Worm (Caenorhabditis elegans) whole organism, mixed stage, embryonic: Measurements from ENCODE around the gene grd-2.
A peak's percentile ranks its signal among the peaks of the same experiment; 100 is the strongest.

ENCODE experiments used
- M03D4.4 ChIP-seq: sonication (generic microtip); optimal IDR thresholded peaks from 2 replicates; lab custom pipeline; 2017; ENCODE audit warnings: mild to moderate bottlenecking, missing genetic modification characterization, missing compliant biosample characterization
- blmp-1 ChIP-seq: fragments of 150-350 bp; optimal IDR thresholded peaks from 2 replicates; lab custom pipeline; 2014; ENCODE audit warnings: missing biosample characterization, missing genetic modification characterization
- ceh-39 ChIP-seq: fragments of 150-350 bp; optimal IDR thresholded peaks from 2 replicates; lab custom pipeline; 2014; ENCODE audit warnings: missing biosample characterization, missing genetic modification characterization
- ceh-43 ChIP-seq: fragments of 200-800 bp; sonication (Bioruptor generic); optimal IDR thresholded peaks from 2 replicates; lab custom pipeline; 2018; ENCODE audit warnings: mild to moderate bottlenecking, missing genetic modification characterization, moderate library complexity, missing compliant biosample characterization
- ces-1 ChIP-seq: fragments of 150-350 bp; optimal IDR thresholded peaks from 2 replicates; lab custom pipeline; 2014; ENCODE audit warnings: missing biosample characterization, missing genetic modification reagents, missing genetic modification characterization
- cnd-1 ChIP-seq: fragments of 200-800 bp; sonication (Bioruptor generic); optimal IDR thresholded peaks from 2 replicates; lab custom pipeline; 2018; ENCODE audit warnings: mild to moderate bottlenecking, missing genetic modification characterization, missing compliant biosample characterization
- drap-1 ChIP-seq: fragments of 200-800 bp; sonication (Bioruptor generic); optimal IDR thresholded peaks from 3 replicates; lab custom pipeline; 2018; ENCODE audit warnings: mild to moderate bottlenecking, missing genetic modification characterization, missing compliant biosample characterization
- elt-1 ChIP-seq: sonication (generic microtip); optimal IDR thresholded peaks from 2 replicates; lab custom pipeline; 2017; ENCODE audit warnings: missing genetic modification characterization, mild to moderate bottlenecking, missing compliant biosample characterization, antibody characterized with exemption, moderate library complexity, borderline replicate concordance; ENCODE audit not compliant: insufficient read depth
- flh-1 ChIP-seq: fragments of 200-800 bp; sonication (Bioruptor generic); optimal IDR thresholded peaks from 2 replicates; lab custom pipeline; 2018; ENCODE audit warnings: mild to moderate bottlenecking, missing genetic modification characterization, moderate library complexity, missing compliant biosample characterization
- ham-2 ChIP-seq: fragments of 200-800 bp; sonication (Bioruptor generic); optimal IDR thresholded peaks from 2 replicates; lab custom pipeline; 2018; ENCODE audit warnings: mild to moderate bottlenecking, missing genetic modification characterization, missing compliant biosample characterization
- hlh-1 ChIP-seq: fragments of 150-350 bp; optimal IDR thresholded peaks from 2 replicates; lab custom pipeline; 2014; ENCODE audit warnings: missing biosample characterization, missing genetic modification reagents, missing genetic modification characterization
- lin-13 ChIP-seq: fragments of 150-350 bp; optimal IDR thresholded peaks from 2 replicates; lab custom pipeline; 2014; ENCODE audit warnings: missing biosample characterization, missing genetic modification characterization
- lin-32 ChIP-seq: fragments of 200-800 bp; sonication (Bioruptor generic); optimal IDR thresholded peaks from 2 replicates; lab custom pipeline; 2018; ENCODE audit warnings: mild to moderate bottlenecking, missing genetic modification characterization, missing compliant biosample characterization
- lsy-2 ChIP-seq: fragments of 150-350 bp; optimal IDR thresholded peaks from 2 replicates; lab custom pipeline; 2014; ENCODE audit warnings: missing biosample characterization, missing genetic modification characterization
- mab-5 ChIP-seq: fragments of 150-350 bp; optimal IDR thresholded peaks from 2 replicates; lab custom pipeline; 2014; ENCODE audit warnings: missing biosample characterization, missing genetic modification characterization
- mep-1 ChIP-seq: fragments of 150-350 bp; optimal IDR thresholded peaks from 2 replicates; lab custom pipeline; 2017; ENCODE audit warnings: missing biosample characterization, missing genetic modification reagents, missing genetic modification characterization, inconsistent platforms
- mls-2 ChIP-seq: sonication (generic microtip); optimal IDR thresholded peaks from 2 replicates; lab custom pipeline; 2016; ENCODE audit warnings: mild to moderate bottlenecking, missing genetic modification characterization, moderate library complexity, missing compliant biosample characterization
- nhr-12 ChIP-seq: fragments of 150-350 bp; optimal IDR thresholded peaks from 2 replicates; lab custom pipeline; 2014; ENCODE audit warnings: missing biosample characterization, missing genetic modification characterization
- nhr-2 ChIP-seq: fragments of 150-350 bp; optimal IDR thresholded peaks from 2 replicates; lab custom pipeline; 2014; ENCODE audit warnings: missing biosample characterization, missing genetic modification characterization
- nhr-28 ChIP-seq: fragments of 150-350 bp; optimal IDR thresholded peaks from 2 replicates; lab custom pipeline; 2014; ENCODE audit warnings: missing biosample characterization, missing genetic modification characterization
- nhr-76 ChIP-seq: sonication (generic microtip); optimal IDR thresholded peaks from 2 replicates; lab custom pipeline; 2017; ENCODE audit warnings: missing biosample characterization, missing genetic modification characterization
- pha-4 ChIP-seq: fragments of 150-350 bp; optimal IDR thresholded peaks from 2 replicates; lab custom pipeline; 2018; ENCODE audit warnings: missing biosample characterization, missing genetic modification reagents, missing genetic modification characterization
- sem-2 ChIP-seq: fragments of 200-800 bp; sonication (Bioruptor generic); optimal IDR thresholded peaks from 2 replicates; lab custom pipeline; 2018; ENCODE audit warnings: mild to moderate bottlenecking, missing genetic modification characterization, missing compliant biosample characterization
- snpc-4 ChIP-seq: fragments of 150-350 bp; optimal IDR thresholded peaks from 2 replicates; lab custom pipeline; 2014; ENCODE audit warnings: missing biosample characterization, missing genetic modification characterization
- sptf-1 ChIP-seq: sonication (generic microtip); optimal IDR thresholded peaks from 2 replicates; lab custom pipeline; 2017; ENCODE audit warnings: mild to moderate bottlenecking, missing genetic modification characterization, moderate library complexity, missing compliant biosample characterization
- tbx-8 ChIP-seq: fragments of 200-800 bp; sonication (Bioruptor generic); optimal IDR thresholded peaks from 2 replicates; lab custom pipeline; 2018; ENCODE audit warnings: mild to moderate bottlenecking, missing genetic modification characterization, moderate library complexity, missing compliant biosample characterization
- unc-120 ChIP-seq: sonication (generic microtip); optimal IDR thresholded peaks from 2 replicates; lab custom pipeline; 2017; ENCODE audit warnings: missing genetic modification characterization, missing compliant biosample characterization; ENCODE audit not compliant: poor library complexity, severe bottlenecking
- unc-39 ChIP-seq: fragments of 150-350 bp; optimal IDR thresholded peaks from 2 replicates; lab custom pipeline; 2014; ENCODE audit warnings: missing biosample characterization, missing genetic modification characterization
- unc-62 ChIP-seq: fragments of 150-350 bp; optimal IDR thresholded peaks from 2 replicates; lab custom pipeline; 2014; ENCODE audit warnings: missing biosample characterization, missing genetic modification reagents, missing genetic modification characterization
- zip-8 ChIP-seq: fragments of 150-350 bp; optimal IDR thresholded peaks from 2 replicates; lab custom pipeline; 2014; ENCODE audit warnings: missing biosample characterization, missing genetic modification characterization
- ztf-11 ChIP-seq: fragments of 150-350 bp; optimal IDR thresholded peaks from 2 replicates; lab custom pipeline; 2014; ENCODE audit warnings: missing biosample characterization, missing genetic modification characterization

grd-2 gene

ce11 chrV:20645479-20645878 lies 35.9 kb downstream of the grd-2 start:
- TF ChIP-seq ces-1 (GFP tag; lab: Kevin White, UChicago) (peak; percentile 90), ham-2 (no peak)

- TF ChIP-seq snpc-4 (tag; lab: Kevin White, UChicago): no peak
- no peak for TF ChIP-seq nhr-12
- no peak for TF ChIP-seq tbx-8 (GFP tag; lab: Kevin White, UChicago)
- TF ChIP-seq ces-1 (GFP tag; lab: Kevin White, UChicago): no peak
- TF ChIP-seq sptf-1 (tag; lab: Kevin White, UChicago): no peak
- TF ChIP-seq lsy-2 (tag; lab: Kevin White, UChicago): no peak
- no peak for TF ChIP-seq drap-1 (GFP tag; lab: Kevin White, UChicago)
- no peak for TF ChIP-seq pha-4 (tag; lab: Kevin White, UChicago)
- no peak for TF ChIP-seq nhr-28 (tag; lab: Kevin White, UChicago)
- no peak for TF ChIP-seq lin-32 (GFP tag; lab: Kevin White, UChicago)
These were observed 39.3 kb downstream of the grd-2 start for ce11 chrV:20648868-20649267.

ce11 chrV:20651923-20652322 lies 42.3 kb downstream of the grd-2 start:
- TF ChIP-seq mls-2 (tag; lab: Kevin White, UChicago) (no peak), ces-1 (GFP tag; lab: Kevin White, UChicago) (peak; percentile 54), mep-1 (no peak), nhr-12 (no peak), unc-39 (tag; lab: Kevin White, UChicago) (no peak)

ce11 chrV:20654350-20654749 lies 44.8 kb downstream of the grd-2 start, which contains the start of gene mnr-1:
mnr-1 (plus strand) TSS chrV:20654650.
- TF ChIP-seq unc-120 (tag; lab: Kevin White, UChicago) (no peak), snpc-4 (tag; lab: Kevin White, UChicago) (no peak), nhr-2 (no peak), M03D4.4 (no peak), elt-1 (tag; lab: Kevin White, UChicago) (no peak), nhr-76 (tag; lab: Kevin White, UChicago) (no peak), ceh-39 (no peak), pha-4 (tag; lab: Kevin White, UChicago) (no peak), flh-1 (GFP tag; lab: Kevin White, UChicago) (no peak), hlh-1 (tag; lab: Kevin White, UChicago) (no peak), ham-2 (no peak), lin-13 (tag; lab: Kevin White, UChicago) (no peak), zip-8 (tag; lab: Kevin White, UChicago) (no peak), ztf-11 (tag; lab: Kevin White, UChicago) (no peak), ceh-43 (GFP tag; lab: Kevin White, UChicago) (no peak), mls-2 (tag; lab: Kevin White, UChicago) (no peak), drap-1 (GFP tag; lab: Kevin White, UChicago) (no peak), blmp-1 (tag; lab: Kevin White, UChicago) (no peak), sem-2 (GFP tag; lab: Kevin White, UChicago) (no peak)
- TF ChIP-seq, all 35 proteins: peak for 0

DNA sequence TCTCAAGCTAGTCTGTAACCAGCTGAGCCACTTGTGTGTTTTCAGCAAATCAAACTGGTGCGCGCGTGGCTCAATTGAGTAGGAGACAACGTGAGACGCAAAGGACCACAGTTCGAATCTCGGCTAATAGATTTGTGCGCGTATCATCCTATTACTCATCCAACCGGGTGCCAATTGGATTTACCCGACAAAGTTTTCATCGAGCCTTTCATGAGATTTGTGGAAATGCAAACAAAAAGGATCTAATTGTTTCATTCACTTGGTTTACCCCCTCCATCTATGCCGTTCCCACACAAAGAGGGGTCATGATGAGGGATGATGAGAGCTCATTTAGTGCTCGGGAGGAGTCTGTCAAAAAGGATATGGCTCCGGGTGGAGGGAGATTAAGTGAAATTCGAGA lies 45.6 kb downstream of the grd-2 start:
- TF ChIP-seq ces-1 (GFP tag; lab: Kevin White, UChicago) (peak; percentile 92), lin-13 (tag; lab: Kevin White, UChicago) (no peak)

- TF ChIP-seq hlh-1 (tag; lab: Kevin White, UChicago) (peak; percentile 65), cnd-1 (tag; lab: Kevin White, UChicago) (peak; percentile 1), mab-5 (peak; percentile 69), unc-62 (peak; percentile 86), lin-32 (GFP tag; lab: Kevin White, UChicago) (no peak)
- TF ChIP-seq, all 35 proteins: peak for 4
These were observed 47.0 kb downstream of the grd-2 start for ce11 chrV:20656626-20657025.
